Worm (Caenorhabditis elegans) whole organism, L1 larva: Measurements from ENCODE around the gene wrt-7.

ENCODE experiments used
- C16A3.4 ChIP-seq: fragments of 150-350 bp; optimal IDR thresholded peaks from 2 replicates; lab custom pipeline; 2014; ENCODE audit warnings: missing biosample characterization, missing genetic modification characterization
- F16B12.6 ChIP-seq: fragments of 150-350 bp; optimal IDR thresholded peaks from 2 replicates; lab custom pipeline; 2014; ENCODE audit warnings: missing biosample characterization, missing genetic modification characterization
- aha-1 ChIP-seq: fragments of 150-350 bp; optimal IDR thresholded peaks from 2 replicates; lab custom pipeline; 2014; ENCODE audit warnings: missing biosample characterization, missing genetic modification characterization
- alr-1 ChIP-seq: fragments of 200-800 bp; sonication (Bioruptor generic); optimal IDR thresholded peaks from 2 replicates; lab custom pipeline; 2018; ENCODE audit warnings: borderline replicate concordance, mild to moderate bottlenecking, missing genetic modification characterization, missing compliant biosample characterization
- ama-1 ChIP-seq: fragments of 150-350 bp; optimal IDR thresholded peaks from 2 replicates; lab custom pipeline; 2014
- blmp-1 ChIP-seq: fragments of 150-350 bp; optimal IDR thresholded peaks from 2 replicates; lab custom pipeline; 2014; ENCODE audit warnings: missing biosample characterization, missing genetic modification characterization
- ceh-63 ChIP-seq: fragments of 200-800 bp; sonication (Bioruptor generic); optimal IDR thresholded peaks from 2 replicates; lab custom pipeline; 2018; ENCODE audit warnings: mild to moderate bottlenecking, missing genetic modification characterization, missing compliant biosample characterization
- ceh-88 ChIP-seq: fragments of 200-800 bp; sonication (Bioruptor generic); IDR thresholded peaks from 2 replicates; pipeline ENCODE4 v1.3.6; 2022; ENCODE audit warnings: missing genetic modification characterization, missing compliant biosample characterization
- ceh-90 ChIP-seq: sonication (generic microtip); optimal IDR thresholded peaks from 2 replicates; lab custom pipeline; 2016; ENCODE audit warnings: missing genetic modification characterization, missing compliant biosample characterization
- ces-1 ChIP-seq: fragments of 150-350 bp; optimal IDR thresholded peaks from 2 replicates; lab custom pipeline; 2014; ENCODE audit warnings: missing biosample characterization, missing genetic modification reagents, missing genetic modification characterization
- efl-3 ChIP-seq: fragments of 200-800 bp; sonication (Bioruptor generic); optimal IDR thresholded peaks from 2 replicates; lab custom pipeline; 2018; ENCODE audit warnings: mild to moderate bottlenecking, missing genetic modification characterization, missing compliant biosample characterization
- egl-13 ChIP-seq: sonication (generic microtip); optimal IDR thresholded peaks from 2 replicates; lab custom pipeline; 2016; ENCODE audit warnings: missing genotype, missing genetic modification reagents, missing genetic modification characterization, missing compliant biosample characterization
- fkh-10 ChIP-seq: sonication (generic microtip); optimal IDR thresholded peaks from 2 replicates; lab custom pipeline; 2017; ENCODE audit warnings: missing biosample characterization, missing genetic modification reagents, missing genetic modification characterization
- fos-1 ChIP-seq: fragments of 150-350 bp; optimal IDR thresholded peaks from 2 replicates; lab custom pipeline; 2014; ENCODE audit warnings: missing biosample characterization, missing genetic modification characterization
- hlh-17 ChIP-seq: fragments of 200-800 bp; sonication (Bioruptor generic); optimal IDR thresholded peaks from 2 replicates; lab custom pipeline; 2018; ENCODE audit warnings: missing genetic modification characterization, mild to moderate bottlenecking, missing compliant biosample characterization, moderate library complexity, borderline replicate concordance
- hlh-4 ChIP-seq: sonication (generic microtip); optimal IDR thresholded peaks from 2 replicates; lab custom pipeline; 2016; ENCODE audit warnings: mild to moderate bottlenecking, missing genetic modification characterization, missing compliant biosample characterization
- hpl-2 ChIP-seq: fragments of 150-350 bp; optimal IDR thresholded peaks from 2 replicates; lab custom pipeline; 2014; ENCODE audit warnings: missing biosample characterization, missing genetic modification reagents, missing genetic modification characterization
- isw-1 ChIP-seq: fragments of 200-800 bp; sonication (Bioruptor generic); IDR thresholded peaks from 2 replicates; pipeline ENCODE4 v1.3.6; 2022; ENCODE audit warnings: missing genetic modification characterization, missing compliant biosample characterization
- lin-14 ChIP-seq: fragments of 200-800 bp; sonication (Bioruptor generic); optimal IDR thresholded peaks from 2 replicates; lab custom pipeline; 2018; ENCODE audit warnings: mild to moderate bottlenecking, missing genetic modification characterization, moderate library complexity, missing compliant biosample characterization
- mdl-1 ChIP-seq, 2 experiments: fragments of 150-350 bp; optimal IDR thresholded peaks; 2 replicates each; lab custom pipeline; 2014 to 2017; ENCODE audit warnings: missing biosample characterization in 2 of 2, missing genetic modification characterization in 2 of 2, inconsistent platforms in 1 of 2
- mef-2 ChIP-seq: fragments of 150-350 bp; optimal IDR thresholded peaks from 2 replicates; lab custom pipeline; 2014; ENCODE audit warnings: missing biosample characterization, missing genetic modification characterization
- nhr-20 ChIP-seq: sonication (generic microtip); optimal IDR thresholded peaks from 2 replicates; lab custom pipeline; 2016; ENCODE audit warnings: mild to moderate bottlenecking, missing genetic modification characterization, missing compliant biosample characterization
- nhr-28 ChIP-seq: fragments of 150-350 bp; optimal IDR thresholded peaks from 2 replicates; lab custom pipeline; 2014; ENCODE audit warnings: missing biosample characterization, missing genetic modification characterization
- nhr-47 ChIP-seq: sonication (generic microtip); optimal IDR thresholded peaks from 2 replicates; lab custom pipeline; 2016; ENCODE audit warnings: mild to moderate bottlenecking, missing genetic modification characterization, moderate library complexity, missing compliant biosample characterization
- nhr-71 ChIP-seq: sonication (generic microtip); optimal IDR thresholded peaks from 2 replicates; lab custom pipeline; 2016; ENCODE audit warnings: mild to moderate bottlenecking, missing genetic modification characterization, moderate library complexity, missing compliant biosample characterization
- rnt-1 ChIP-seq: sonication (generic microtip); optimal IDR thresholded peaks from 2 replicates; lab custom pipeline; 2016; ENCODE audit warnings: mild to moderate bottlenecking, missing genetic modification characterization, moderate library complexity, missing compliant biosample characterization
- sox-4 ChIP-seq: sonication (generic microtip); optimal IDR thresholded peaks from 2 replicates; lab custom pipeline; 2016; ENCODE audit warnings: missing genetic modification characterization, missing compliant biosample characterization
- tbx-2 ChIP-seq: sonication (generic microtip); optimal IDR thresholded peaks from 2 replicates; lab custom pipeline; 2016; ENCODE audit warnings: missing genetic modification characterization, missing compliant biosample characterization
- tlp-1 ChIP-seq: fragments of 150-350 bp; optimal IDR thresholded peaks from 2 replicates; lab custom pipeline; 2014; ENCODE audit warnings: missing biosample characterization, missing genetic modification characterization
- unc-130 ChIP-seq: fragments of 150-350 bp; optimal IDR thresholded peaks from 2 replicates; lab custom pipeline; 2017; ENCODE audit warnings: missing biosample characterization, missing genetic modification characterization, inconsistent platforms
- unc-30 ChIP-seq: sonication (generic microtip); optimal IDR thresholded peaks from 2 replicates; lab custom pipeline; 2017; ENCODE audit warnings: missing biosample characterization, missing genetic modification characterization
- unc-62 ChIP-seq: fragments of 150-350 bp; optimal IDR thresholded peaks from 2 replicates; lab custom pipeline; 2014; ENCODE audit warnings: missing biosample characterization, missing genetic modification reagents, missing genetic modification characterization
- vab-15 ChIP-seq: sonication (generic microtip); optimal IDR thresholded peaks from 2 replicates; lab custom pipeline; 2017; ENCODE audit warnings: missing genotype, mild to moderate bottlenecking, missing genetic modification characterization, missing compliant biosample characterization
- xbp-1 ChIP-seq: sonication (generic microtip); optimal IDR thresholded peaks from 2 replicates; lab custom pipeline; 2016; ENCODE audit warnings: missing genetic modification characterization, missing compliant biosample characterization
- zip-4 ChIP-seq: fragments of 200-800 bp; sonication (Bioruptor generic); optimal IDR thresholded peaks from 2 replicates; lab custom pipeline; 2018; ENCODE audit warnings: mild to moderate bottlenecking, missing genetic modification characterization, moderate library complexity, missing compliant biosample characterization

The wrt-7 gene

ce11 chrV:15349044-15349443 is 11.7 kb upstream of the wrt-7 start, which contains the start of gene clec-230:
Gene clec-230, minus strand, starts transcription at chrV:15349144.
- TF ChIP-seq tbx-2 (tag; lab: Kevin White, UChicago): no peak
- no peak for TF ChIP-seq C16A3.4 (tag; lab: Kevin White, UChicago)
- no peak for TF ChIP-seq nhr-47 (tag; lab: Kevin White, UChicago)
- TF ChIP-seq unc-30 (tag; lab: Kevin White, UChicago): no peak
- no peak for TF ChIP-seq aha-1 (tag; lab: Kevin White, UChicago)
- no peak for TF ChIP-seq ceh-63 (GFP tag; lab: Kevin White, UChicago)
- no peak for TF ChIP-seq isw-1 (GFP tag; lab: Robert Waterston, UW)

- TF ChIP-seq hlh-4 (tag; lab: Kevin White, UChicago) (no peak), blmp-1 (no peak), efl-3 (GFP tag; lab: Kevin White, UChicago) (no peak), ces-1 (GFP tag; lab: Kevin White, UChicago) (no peak), zip-4 (GFP tag; lab: Kevin White, UChicago) (no peak), fos-1 (tag; lab: Kevin White, UChicago) (no peak), hlh-17 (GFP tag; lab: Kevin White, UChicago) (no peak)
Measured at ce11 chrV:15347292-15347691, 10.0 kb upstream of the wrt-7 start, which contains the start of gene C29F3.3. Gene C29F3.3, minus strand, starts transcription at chrV:15347392.

- TF ChIP-seq vab-15 (tag; lab: Kevin White, UChicago): no peak
- TF ChIP-seq nhr-71 (tag; lab: Kevin White, UChicago): no peak
- TF ChIP-seq nhr-28 (tag; lab: Kevin White, UChicago): no peak
- no peak for TF ChIP-seq fos-1 (tag; lab: Kevin White, UChicago)
- no peak for TF ChIP-seq zip-4 (GFP tag; lab: Kevin White, UChicago)
- TF ChIP-seq ceh-90 (tag; lab: Kevin White, UChicago): no peak
- no peak for TF ChIP-seq ceh-88 (GFP tag; lab: Robert Waterston, UW)
- TF ChIP-seq mdl-1 (tag; optimal IDR thresholded peaks at IDR 0.05; lab: Kevin White, UChicago): no peak
- TF ChIP-seq tlp-1 (tag; lab: Kevin White, UChicago): no peak
- TF ChIP-seq sox-4 (tag; lab: Kevin White, UChicago): no peak
- no peak for TF ChIP-seq hlh-4 (tag; lab: Kevin White, UChicago)
- TF ChIP-seq mef-2 (tag; lab: Kevin White, UChicago): no peak
- TF ChIP-seq hpl-2 (GFP tag; lab: Kevin White, UChicago): no peak
Measured at ce11 chrV:15344481-15344880, 7.2 kb upstream of the wrt-7 start, which contains the start of gene wrt-8. Gene wrt-8, minus strand, starts transcription at chrV:15344581.

- TF ChIP-seq rnt-1 (tag; lab: Kevin White, UChicago) (no peak), nhr-20 (tag; lab: Kevin White, UChicago) (no peak), egl-13 (tag; lab: Kevin White, UChicago) (no peak), ama-1 (lab: Kevin White, UChicago) (no peak), xbp-1 (tag; lab: Kevin White, UChicago) (no peak), lin-14 (GFP tag; lab: Kevin White, UChicago) (no peak), fos-1 (tag; lab: Kevin White, UChicago) (no peak), F16B12.6 (tag; lab: Kevin White, UChicago) (no peak), fkh-10 (no peak)
- TF ChIP-seq, all 84 proteins: peak for 0
Measured at ce11 chrV:15341404-15341803, 4.1 kb upstream of the wrt-7 start, which contains the start of gene clec-229. Gene clec-229, minus strand, starts transcription at chrV:15341504.

ce11 chrV:15339363-15339762 is 2.1 kb upstream of the wrt-7 start, which contains the start of gene clec-228:
Gene clec-228, minus strand, starts transcription at chrV:15339463.
- no peak for TF ChIP-seq alr-1 (tag; lab: Kevin White, UChicago)
- no peak for TF ChIP-seq unc-130
- TF ChIP-seq unc-62: no peak
